Fruit fly (Drosophila melanogaster) whole organism, prepupa: ENCODE results near the gene Acbp1.

Source experiments
- Blimp-1 ChIP-seq: fragments of 200-800 bp; sonication (Bioruptor generic); optimal IDR thresholded peaks from 3 replicates; lab custom pipeline; 2017; ENCODE audit warnings: missing biosample characterization, missing genetic modification characterization, mild to moderate bottlenecking, moderate library complexity, missing genetic modification reagents
- CG10631 ChIP-seq: fragments of 200-800 bp; sonication (Bioruptor generic); optimal IDR thresholded peaks from 2 replicates; lab custom pipeline; 2016; ENCODE audit warnings: missing biosample characterization, missing genetic modification characterization
- CG10669 ChIP-seq: fragments of 200-800 bp; sonication (Bioruptor generic); optimal IDR thresholded peaks from 3 replicates; lab custom pipeline; 2018; ENCODE audit warnings: missing biosample characterization, mild to moderate bottlenecking, missing genetic modification characterization, moderate library complexity
- CG11762 ChIP-seq: fragments of 200-800 bp; sonication (Bioruptor generic); optimal IDR thresholded peaks from 3 replicates; lab custom pipeline; 2016; ENCODE audit warnings: missing biosample characterization, missing genetic modification characterization; ENCODE audit not compliant: insufficient read depth
- CG11902 ChIP-seq: fragments of 200-800 bp; sonication (Bioruptor generic); optimal IDR thresholded peaks from 3 replicates; lab custom pipeline; 2016; ENCODE audit warnings: missing biosample characterization, missing genetic modification characterization
- CG15336 ChIP-seq: fragments of 200-800 bp; sonication (Bioruptor generic); IDR thresholded peaks from 2 replicates; pipeline ENCODE4 v1.3.6; 2022; ENCODE audit warnings: missing biosample characterization, missing genetic modification characterization
- CG1621 ChIP-seq: fragments of 200-800 bp; sonication (Bioruptor generic); optimal IDR thresholded peaks from 3 replicates; lab custom pipeline; 2018; ENCODE audit warnings: missing biosample characterization, mild to moderate bottlenecking, missing genetic modification characterization
- CG16779 ChIP-seq: fragments of 200-800 bp; sonication (Bioruptor generic); optimal IDR thresholded peaks from 3 replicates; lab custom pipeline; 2017; ENCODE audit warnings: missing biosample characterization, mild to moderate bottlenecking, missing genetic modification characterization
- CG31627 ChIP-seq: fragments of 200-800 bp; sonication (Bioruptor generic); optimal IDR thresholded peaks from 3 replicates; lab custom pipeline; 2016; ENCODE audit warnings: missing biosample characterization, missing genetic modification characterization
- CG32006 ChIP-seq: fragments of 200-800 bp; sonication (Bioruptor generic); optimal IDR thresholded peaks from 3 replicates; lab custom pipeline; 2017; ENCODE audit warnings: missing biosample characterization, mild to moderate bottlenecking, missing genetic modification characterization
- CG34406 ChIP-seq: fragments of 200-800 bp; sonication (Bioruptor generic); optimal IDR thresholded peaks from 3 replicates; lab custom pipeline; 2016; ENCODE audit warnings: missing biosample characterization, missing genetic modification characterization
- CG4318 ChIP-seq: fragments of 200-800 bp; sonication (Bioruptor generic); optimal IDR thresholded peaks from 3 replicates; lab custom pipeline; 2017; ENCODE audit warnings: missing biosample characterization, mild to moderate bottlenecking, missing genetic modification characterization
- CG6163 ChIP-seq: fragments of 200-800 bp; sonication (Bioruptor generic); IDR thresholded peaks from 3 replicates; pipeline ENCODE4 v1.3.6; 2022; ENCODE audit warnings: missing biosample characterization, missing genetic modification characterization
- CG6792 ChIP-seq: fragments of 200-800 bp; sonication (Bioruptor generic); optimal IDR thresholded peaks from 3 replicates; lab custom pipeline; 2016; ENCODE audit warnings: missing biosample characterization, missing genetic modification characterization
- CG6808 ChIP-seq: fragments of 200-800 bp; sonication (Bioruptor generic); optimal IDR thresholded peaks from 3 replicates; lab custom pipeline; 2017; ENCODE audit warnings: missing biosample characterization, missing genetic modification characterization, mild to moderate bottlenecking, moderate library complexity, missing genetic modification reagents
- CG6854 ChIP-seq: fragments of 200-800 bp; sonication (Bioruptor generic); optimal IDR thresholded peaks from 2 replicates; lab custom pipeline; 2017; ENCODE audit warnings: missing biosample characterization, mild to moderate bottlenecking, missing genetic modification characterization
- CG7368 ChIP-seq: fragments of 200-800 bp; sonication (Bioruptor generic); optimal IDR thresholded peaks from 3 replicates; lab custom pipeline; 2016; ENCODE audit warnings: missing biosample characterization, missing genetic modification characterization
- CG8319 ChIP-seq: fragments of 200-800 bp; sonication (Bioruptor generic); optimal IDR thresholded peaks from 3 replicates; lab custom pipeline; 2016; ENCODE audit warnings: missing biosample characterization, missing genetic modification characterization
- CG9139 ChIP-seq: fragments of 200-800 bp; sonication (Bioruptor generic); optimal IDR thresholded peaks from 3 replicates; lab custom pipeline; 2017; ENCODE audit warnings: missing biosample characterization, mild to moderate bottlenecking, missing genetic modification characterization
- Eip75B ChIP-seq: fragments of 200-800 bp; sonication (Bioruptor generic); optimal IDR thresholded peaks from 3 replicates; lab custom pipeline; 2016; ENCODE audit warnings: missing biosample characterization, missing genetic modification characterization
- Eip93F ChIP-seq: fragments of 200-800 bp; sonication (Bioruptor generic); optimal IDR thresholded peaks from 2 replicates; lab custom pipeline; 2016; ENCODE audit warnings: missing biosample characterization, mild to moderate bottlenecking, missing genetic modification characterization
- Ets21C ChIP-seq: fragments of 200-800 bp; sonication (Bioruptor generic); optimal IDR thresholded peaks from 3 replicates; lab custom pipeline; 2016; ENCODE audit warnings: missing biosample characterization, missing genetic modification characterization
- Gug ChIP-seq: fragments of 200-800 bp; sonication (Bioruptor generic); IDR thresholded peaks from 2 replicates; pipeline ENCODE4 v1.3.6; 2022; ENCODE audit warnings: missing biosample characterization, missing genetic modification characterization
- Hr39 ChIP-seq: fragments of 200-800 bp; sonication (Bioruptor generic); optimal IDR thresholded peaks from 2 replicates; lab custom pipeline; 2016; ENCODE audit warnings: missing biosample characterization, missing genetic modification characterization
- Hr4 ChIP-seq: fragments of 200-800 bp; sonication (Bioruptor generic); optimal IDR thresholded peaks from 3 replicates; lab custom pipeline; 2016; ENCODE audit warnings: missing biosample characterization, missing genetic modification characterization
- Met ChIP-seq: fragments of 200-800 bp; sonication (Bioruptor generic); optimal IDR thresholded peaks from 3 replicates; lab custom pipeline; 2016; ENCODE audit warnings: missing biosample characterization, missing genetic modification characterization
- OdsH ChIP-seq: fragments of 200-800 bp; sonication (Bioruptor generic); optimal IDR thresholded peaks from 3 replicates; lab custom pipeline; 2016; ENCODE audit warnings: missing biosample characterization, missing genetic modification characterization
- Smox ChIP-seq: fragments of 200-800 bp; sonication (Bioruptor generic); optimal IDR thresholded peaks from 3 replicates; lab custom pipeline; 2016; ENCODE audit warnings: missing biosample characterization, missing genetic modification characterization
- Sox14 ChIP-seq: fragments of 200-800 bp; sonication (Bioruptor generic); optimal IDR thresholded peaks from 3 replicates; lab custom pipeline; 2016; ENCODE audit warnings: missing biosample characterization, missing genetic modification characterization
- Sox15 ChIP-seq: fragments of 200-800 bp; sonication (Bioruptor generic); optimal IDR thresholded peaks from 3 replicates; lab custom pipeline; 2016; ENCODE audit warnings: missing biosample characterization, missing genetic modification characterization
- achi ChIP-seq: fragments of 200-800 bp; sonication (Bioruptor generic); optimal IDR thresholded peaks from 3 replicates; lab custom pipeline; 2016; ENCODE audit warnings: missing biosample characterization, missing genetic modification characterization
- acj6 ChIP-seq: fragments of 200-800 bp; sonication (Bioruptor generic); optimal IDR thresholded peaks from 3 replicates; lab custom pipeline; 2016; ENCODE audit warnings: missing biosample characterization, missing genetic modification characterization
- cyc ChIP-seq: fragments of 200-800 bp; sonication (Bioruptor generic); optimal IDR thresholded peaks from 3 replicates; lab custom pipeline; 2016; ENCODE audit warnings: missing biosample characterization, missing genetic modification characterization
- dsx ChIP-seq: fragments of 200-800 bp; optimal IDR thresholded peaks from 3 replicates; lab custom pipeline; 2019; ENCODE audit warnings: missing biosample characterization, mild to moderate bottlenecking, missing genetic modification characterization, moderate library complexity; ENCODE audit not compliant: poor library complexity, severe bottlenecking
- eg ChIP-seq: fragments of 200-800 bp; sonication (Bioruptor generic); IDR thresholded peaks from 3 replicates; pipeline ENCODE4 v1.3.6; 2022; ENCODE audit warnings: missing biosample characterization, missing genetic modification characterization
- esn ChIP-seq: fragments of 200-800 bp; sonication (Bioruptor generic); optimal IDR thresholded peaks from 2 replicates; lab custom pipeline; 2016; ENCODE audit warnings: missing biosample characterization, mild to moderate bottlenecking, missing genetic modification characterization, moderate library complexity
- fd85E ChIP-seq: fragments of 200-800 bp; sonication (Bioruptor generic); optimal IDR thresholded peaks from 3 replicates; lab custom pipeline; 2016; ENCODE audit warnings: missing biosample characterization, missing genetic modification characterization
- fkh ChIP-seq: fragments of 200-800 bp; sonication (Bioruptor generic); optimal IDR thresholded peaks from 3 replicates; lab custom pipeline; 2017; ENCODE audit warnings: missing biosample characterization, mild to moderate bottlenecking, missing genetic modification characterization, moderate library complexity
- pdm3 ChIP-seq: fragments of 200-800 bp; sonication (Bioruptor generic); optimal IDR thresholded peaks from 3 replicates; lab custom pipeline; 2016; ENCODE audit warnings: missing biosample characterization, missing genetic modification characterization
- salr ChIP-seq, 2 experiments: fragments of 200-800 bp; sonication (Bioruptor generic); optimal IDR thresholded peaks; 3 replicates each; lab custom pipeline; 2016 to 2018; ENCODE audit warnings: missing biosample characterization in 2 of 2, missing genetic modification characterization in 2 of 2, mild to moderate bottlenecking in 1 of 2
- spab ChIP-seq: fragments of 200-800 bp; sonication (Bioruptor generic); optimal IDR thresholded peaks from 2 replicates; lab custom pipeline; 2017; ENCODE audit warnings: missing biosample characterization, mild to moderate bottlenecking, missing genetic modification characterization, missing genetic modification reagents
- ss ChIP-seq, 2 experiments: fragments of 200-800 bp; sonication (Bioruptor generic); optimal IDR thresholded peaks; 2 replicates in 1 of 2; 3 replicates in 1 of 2; lab custom pipeline; 2017 to 2018; ENCODE audit warnings: mild to moderate bottlenecking in 2 of 2, missing biosample characterization in 2 of 2, missing genetic modification characterization in 2 of 2, moderate library complexity in 1 of 2
- svp ChIP-seq: fragments of 200-800 bp; sonication (Bioruptor generic); peaks from one replicate; lab custom pipeline; 2016; ENCODE audit warnings: missing biosample characterization, missing genetic modification characterization
- topi ChIP-seq: fragments of 200-800 bp; sonication (Bioruptor generic); optimal IDR thresholded peaks from 3 replicates; lab custom pipeline; 2016; ENCODE audit warnings: missing biosample characterization, missing genetic modification characterization
- vri ChIP-seq: fragments of 200-800 bp; sonication (Bioruptor generic); optimal IDR thresholded peaks from 3 replicates; lab custom pipeline; 2016; ENCODE audit warnings: missing biosample characterization, mild to moderate bottlenecking, missing genetic modification characterization

The Acbp1 gene

dm6 chr2L:8159498-8159897 is 2.8 kb downstream of the Acbp1 start, which contains the start of the genes PAPLA1 and Rbsn-5 (continued):
- TF ChIP-seq CG10669 (GFP tag; lab: Kevin White, UChicago) (peak; percentile 91), CG31627 (GFP tag; lab: Kevin White, UChicago) (peak; percentile 98), dsx (GFP tag; lab: Kevin White, UChicago) (peak; percentile 84), Eip75B (GFP tag; lab: Kevin White, UChicago) (peak; percentile 95), esn (peak; percentile 97), Sox15 (GFP tag; lab: Kevin White, UChicago) (peak; percentile 93), CG1621 (tag; lab: Kevin White, UChicago) (peak; percentile 89), CG10631 (GFP tag; lab: Kevin White, UChicago) (peak; percentile 95), Gug (GFP tag; lab: Robert Waterston, UW) (peak; percentile 88), CG9139 (GFP tag; lab: Kevin White, UChicago) (peak; percentile 62), CG6792 (GFP tag; lab: Kevin White, UChicago) (peak; percentile 92), CG34406 (GFP tag; lab: Kevin White, UChicago) (peak; percentile 88), vri (peak; percentile 92), CG6163 (GFP tag; lab: Robert Waterston, UW) (peak; percentile 94), achi (GFP tag; lab: Kevin White, UChicago) (peak; percentile 93), CG11902 (peak; percentile 94), Smox (GFP tag; lab: Kevin White, UChicago) (peak; percentile 94), CG7368 (GFP tag; lab: Kevin White, UChicago) (peak; percentile 90), CG4318 (GFP tag; lab: Kevin White, UChicago) (peak; percentile 82), Sox14 (peak; percentile 96), pdm3 (GFP tag; lab: Kevin White, UChicago) (peak; percentile 96), Hr4 (peak; percentile 96), CG11762 (GFP tag; lab: Kevin White, UChicago) (peak; percentile 90), fd85E (GFP tag; lab: Kevin White, UChicago) (peak; percentile 68), OdsH (GFP tag; lab: Kevin White, UChicago) (peak; percentile 96), cyc (peak; percentile 97), acj6 (GFP tag; lab: Kevin White, UChicago) (peak; percentile 96), CG15336 (GFP tag; lab: Robert Waterston, UW) (peak; percentile 82), Ets21C (GFP tag; lab: Kevin White, UChicago) (peak; percentile 95), salr (GFP tag; optimal IDR thresholded peaks at IDR 0.05; lab: Kevin White, UChicago) (peak; percentile 82 to 87), Blimp-1 (GFP tag; lab: Kevin White, UChicago) (peak; percentile 75), CG32006 (GFP tag; lab: Kevin White, UChicago) (peak; percentile 93), Met (GFP tag; lab: Kevin White, UChicago) (peak; percentile 95), Hr39 (GFP tag; lab: Kevin White, UChicago) (peak; percentile 98)

- TF ChIP-seq CG6163 (GFP tag; lab: Robert Waterston, UW): no peak
- TF ChIP-seq spab (GFP tag; lab: Kevin White, UChicago): no peak
- peak; percentile 75 for TF ChIP-seq svp (GFP tag; lab: Kevin White, UChicago)
- TF ChIP-seq, all 60 proteins: peak for 1
These were observed 5.1 kb downstream of the Acbp1 start for dm6 chr2L:8157166-8157565.

- no peak for TF ChIP-seq CG6808 (GFP tag; lab: Kevin White, UChicago)
- peak; percentile 71 for TF ChIP-seq Hr39 (GFP tag; lab: Kevin White, UChicago)
- peak; percentile 45 for TF ChIP-seq CG8319 (GFP tag; lab: Kevin White, UChicago)
- TF ChIP-seq spab (GFP tag; lab: Kevin White, UChicago): no peak
- peak; percentile 74 for TF ChIP-seq topi
- TF ChIP-seq fkh (GFP tag; lab: Kevin White, UChicago): peak; percentile 88
- TF ChIP-seq Smox (GFP tag; lab: Kevin White, UChicago): no peak
- peak; percentile 55 for TF ChIP-seq CG7368 (GFP tag; lab: Kevin White, UChicago)
- peak in 1 of 2 experiments; percentile 26 for TF ChIP-seq ss (GFP tag; optimal IDR thresholded peaks at IDR 0.05; lab: Kevin White, UChicago)
- TF ChIP-seq CG4318 (GFP tag; lab: Kevin White, UChicago): peak; percentile 32
- peak; percentile 79 for TF ChIP-seq eg (GFP tag; lab: Robert Waterston, UW)
- peak; percentile 51 for TF ChIP-seq CG10669 (GFP tag; lab: Kevin White, UChicago)
- no peak for TF ChIP-seq CG16779 (tag; lab: Kevin White, UChicago)
- peak; percentile 74 for TF ChIP-seq cyc
- TF ChIP-seq CG6854: peak; percentile 7
- peak; percentile 36 for TF ChIP-seq CG11762 (GFP tag; lab: Kevin White, UChicago)
- peak; percentile 78 for TF ChIP-seq pdm3 (GFP tag; lab: Kevin White, UChicago)
- TF ChIP-seq esn: peak; percentile 76
- peak; percentile 59 for TF ChIP-seq CG34406 (GFP tag; lab: Kevin White, UChicago)
- TF ChIP-seq CG11902: peak; percentile 37
- peak; percentile 64 for TF ChIP-seq acj6 (GFP tag; lab: Kevin White, UChicago)
- peak in 1 of 2 experiments; percentile 4 for TF ChIP-seq salr (GFP tag; optimal IDR thresholded peaks at IDR 0.05; lab: Kevin White, UChicago)
- no peak for TF ChIP-seq Eip93F (GFP tag; lab: Kevin White, UChicago)
- TF ChIP-seq CG32006 (GFP tag; lab: Kevin White, UChicago): peak; percentile 65
- peak; percentile 49; the same call in 1 of the 2 replicates for TF ChIP-seq CG15336 (GFP tag; lab: Robert Waterston, UW)
These were observed 5.6 kb downstream of the Acbp1 start for dm6 chr2L:8156682-8157081.
